Fruit fly (Drosophila melanogaster) whole organism, embryonic: ENCODE measurements around the gene CG46463.

Experiments
- Aef1 ChIP-seq: fragments of 200-800 bp; sonication (Bioruptor generic); IDR thresholded peaks from 3 replicates; pipeline ENCODE4 v1.3.6; 2022; ENCODE audit warnings: missing biosample characterization, missing genetic modification characterization
- Awh ChIP-seq: fragments of 200-800 bp; sonication (Bioruptor generic); IDR thresholded peaks from 2 replicates; pipeline ENCODE4, ENCODE4 v1.3.6; 2022; ENCODE audit warnings: missing biosample characterization, missing genetic modification characterization
- CG1024 ChIP-seq: fragments of 200-800 bp; sonication (Bioruptor generic); IDR thresholded peaks from 2 replicates; pipeline ENCODE4 v1.3.6; 2022; ENCODE audit warnings: missing biosample characterization, missing genetic modification characterization
- CG10267 ChIP-seq: fragments of 200-800 bp; sonication (Bioruptor generic); optimal IDR thresholded peaks from 2 replicates; lab custom pipeline; 2018; ENCODE audit warnings: missing biosample characterization, mild to moderate bottlenecking, missing genetic modification characterization, moderate library complexity
- CG10543 ChIP-seq: fragments of 200-800 bp; sonication (Bioruptor generic); optimal IDR thresholded peaks from 3 replicates; lab custom pipeline; 2017; ENCODE audit warnings: missing biosample characterization, mild to moderate bottlenecking, missing genetic modification characterization, moderate library complexity
- CG11695 ChIP-seq: fragments of 200-800 bp; sonication (Bioruptor generic); IDR thresholded peaks from 3 replicates; pipeline ENCODE4 v1.3.6; 2022; ENCODE audit warnings: missing biosample characterization, missing genetic modification characterization
- CG13624 ChIP-seq: fragments of 200-800 bp; sonication (Bioruptor generic); optimal IDR thresholded peaks from 2 replicates; lab custom pipeline; 2016; ENCODE audit warnings: missing biosample characterization, missing genetic modification characterization
- CG15479 ChIP-seq: fragments of 200-800 bp; sonication (Bioruptor generic); optimal IDR thresholded peaks from 3 replicates; lab custom pipeline; 2019; ENCODE audit warnings: missing biosample characterization, mild to moderate bottlenecking, missing genetic modification characterization, moderate library complexity
- CG1647 ChIP-seq: fragments of 200-800 bp; sonication (Bioruptor generic); optimal IDR thresholded peaks from 3 replicates; lab custom pipeline; 2016; ENCODE audit warnings: missing biosample characterization, missing genetic modification characterization
- CG1792 ChIP-seq: fragments of 200-800 bp; sonication (Bioruptor generic); optimal IDR thresholded peaks from 2 replicates; lab custom pipeline; 2016; ENCODE audit warnings: missing biosample characterization, missing genetic modification characterization
- CG18011 ChIP-seq: fragments of 200-800 bp; sonication (Bioruptor generic); optimal IDR thresholded peaks from 2 replicates; lab custom pipeline; 2017; ENCODE audit warnings: missing biosample characterization, missing genetic modification characterization, mild to moderate bottlenecking, moderate library complexity, missing genotype
- CG31224 ChIP-seq: fragments of 200-800 bp; sonication (Bioruptor generic); IDR thresholded peaks from 2 replicates; pipeline ENCODE4 v1.3.6; 2022; ENCODE audit warnings: missing biosample characterization, missing genetic modification characterization
- CG3847 ChIP-seq: fragments of 200-800 bp; sonication (Bioruptor generic); IDR thresholded peaks from 2 replicates; pipeline ENCODE4 v1.3.6; 2022; ENCODE audit warnings: missing biosample characterization, missing genetic modification characterization
- CG4617 ChIP-seq: fragments of 200-800 bp; sonication (Bioruptor generic); optimal IDR thresholded peaks from 3 replicates; lab custom pipeline; 2016; ENCODE audit warnings: missing biosample characterization, missing genetic modification characterization, borderline replicate concordance
- CG6254 ChIP-seq: fragments of 200-800 bp; sonication (Bioruptor generic); optimal IDR thresholded peaks from 3 replicates; lab custom pipeline; 2017; ENCODE audit warnings: mild to moderate bottlenecking, missing biosample characterization, missing genetic modification reagents, missing genetic modification characterization
- CoRest ChIP-seq: fragments of 200-800 bp; sonication (Bioruptor generic); optimal IDR thresholded peaks from 3 replicates; lab custom pipeline; 2018; ENCODE audit warnings: missing biosample characterization, mild to moderate bottlenecking, missing genetic modification characterization, moderate library complexity
- D19A ChIP-seq: fragments of 200-800 bp; optimal IDR thresholded peaks from 3 replicates; lab custom pipeline; 2019; ENCODE audit warnings: missing biosample characterization, mild to moderate bottlenecking, missing genetic modification characterization, moderate library complexity
- Dbx ChIP-seq: fragments of 200-800 bp; sonication (Bioruptor generic); IDR thresholded peaks from 3 replicates; pipeline ENCODE4 v1.3.6; 2022; ENCODE audit warnings: missing biosample characterization, missing genetic modification characterization
- Dfd ChIP-seq, 2 experiments: fragments of >200 bp; optimal IDR thresholded peaks; 2 replicates each; lab custom pipeline; 2017; ENCODE audit warnings: missing biosample characterization in 2 of 2, missing genetic modification characterization in 2 of 2
- Elba2 ChIP-seq: fragments of 200-800 bp; sonication (Bioruptor generic); optimal IDR thresholded peaks from 3 replicates; lab custom pipeline; 2016; ENCODE audit warnings: missing biosample characterization, missing genetic modification characterization
- Kr ChIP-seq: fragments of 200-800 bp; sonication (Bioruptor generic); optimal IDR thresholded peaks from 2 replicates; lab custom pipeline; 2017; ENCODE audit warnings: missing biosample characterization, mild to moderate bottlenecking, missing genetic modification characterization
- Lim3 ChIP-seq: fragments of 200-800 bp; sonication (Bioruptor generic); IDR thresholded peaks from 2 replicates; pipeline ENCODE4 v1.3.6; 2022; ENCODE audit warnings: missing biosample characterization, missing genetic modification characterization
- Med ChIP-seq: fragments of 200-800 bp; sonication (Bioruptor generic); peaks from one replicate; lab custom pipeline; 2016; ENCODE audit warnings: missing biosample characterization, missing genetic modification characterization, mild to moderate bottlenecking, inconsistent platforms, moderate library complexity
- Meics ChIP-seq: fragments of 200-800 bp; sonication (Bioruptor generic); optimal IDR thresholded peaks from 2 replicates; lab custom pipeline; 2017; ENCODE audit warnings: missing biosample characterization, mild to moderate bottlenecking, missing genetic modification characterization
- Myb ChIP-seq: fragments of 200-800 bp; sonication (Bioruptor generic); optimal IDR thresholded peaks from 2 replicates; lab custom pipeline; 2016; ENCODE audit warnings: missing biosample characterization, missing genetic modification characterization
- Oaz ChIP-seq: fragments of 200-800 bp; sonication (Bioruptor generic); IDR thresholded peaks from 2 replicates; pipeline ENCODE4 v1.3.6; 2022; ENCODE audit warnings: missing biosample characterization, missing genetic modification characterization
- Pdp1 ChIP-seq, 2 experiments: fragments of 200-800 bp; sonication (Bioruptor generic); optimal IDR thresholded peaks; 3 replicates each; lab custom pipeline; 2016; ENCODE audit warnings: missing biosample characterization in 2 of 2, missing genetic modification characterization in 2 of 2, mild to moderate bottlenecking in 1 of 2, moderate library complexity in 1 of 2
- Sry-δ ChIP-seq: fragments of 200-800 bp; sonication (Bioruptor generic); optimal IDR thresholded peaks from 2 replicates; lab custom pipeline; 2016; ENCODE audit warnings: missing biosample characterization, missing genetic modification characterization
- Vsx1 ChIP-seq: fragments of 200-800 bp; sonication (Bioruptor generic); optimal IDR thresholded peaks from 2 replicates; lab custom pipeline; 2017; ENCODE audit warnings: missing biosample characterization, mild to moderate bottlenecking, missing genetic modification characterization, missing genetic modification reagents
- al ChIP-seq: fragments of 200-800 bp; sonication (Bioruptor generic); IDR thresholded peaks from 2 replicates; pipeline ENCODE4 v1.3.6; 2022; ENCODE audit warnings: missing biosample characterization, missing genetic modification characterization
- ash1 ChIP-seq: fragments of 200-800 bp; sonication (Bioruptor generic); optimal IDR thresholded peaks from 2 replicates; lab custom pipeline; 2018; ENCODE audit warnings: missing biosample characterization, mild to moderate bottlenecking, missing genetic modification characterization
- crc ChIP-seq: fragments of 200-800 bp; sonication (Bioruptor generic); optimal IDR thresholded peaks from 2 replicates; lab custom pipeline; 2016; ENCODE audit warnings: missing biosample characterization, missing genetic modification characterization
- da ChIP-seq: fragments of 200-800 bp; sonication (Bioruptor generic); optimal IDR thresholded peaks from 2 replicates; lab custom pipeline; 2016; ENCODE audit warnings: missing biosample characterization, missing genetic modification characterization
- disco-r ChIP-seq: fragments of 200-800 bp; sonication (Bioruptor generic); optimal IDR thresholded peaks from 2 replicates; lab custom pipeline; 2016; ENCODE audit warnings: missing biosample characterization, missing genetic modification characterization
- gem ChIP-seq: fragments of 200-800 bp; sonication (Bioruptor generic); optimal IDR thresholded peaks from 2 replicates; lab custom pipeline; 2019; ENCODE audit warnings: missing biosample characterization, mild to moderate bottlenecking, missing genetic modification characterization, moderate library complexity
- gsb ChIP-seq: fragments of 200-800 bp; sonication (Bioruptor generic); IDR thresholded peaks from 2 replicates; pipeline ENCODE4 v1.3.6; 2022; ENCODE audit warnings: missing biosample characterization, missing genetic modification characterization
- hth ChIP-seq: fragments of >200 bp; optimal IDR thresholded peaks from 2 replicates; lab custom pipeline; 2017; ENCODE audit warnings: inconsistent platforms
- lola ChIP-seq, 3 experiments: fragments of >200 bp in 2 of 3; fragments of 200-800 bp in 1 of 3; sonication (Bioruptor generic) in 1 of 3; optimal IDR thresholded peaks; 2 replicates each; lab custom pipeline; 2017 to 2019; ENCODE audit warnings: missing biosample characterization in 3 of 3, missing genetic modification characterization in 3 of 3, mild to moderate bottlenecking in 1 of 3, moderate library complexity in 1 of 3
- oc ChIP-seq: fragments of 200-800 bp; sonication (Bioruptor generic); optimal IDR thresholded peaks from 2 replicates; lab custom pipeline; 2018; ENCODE audit warnings: missing biosample characterization, mild to moderate bottlenecking, missing genetic modification characterization, moderate library complexity
- prd ChIP-seq, 3 experiments: fragments of >200 bp in 2 of 3; fragments of 200-800 bp in 1 of 3; sonication (Bioruptor generic) in 1 of 3; optimal IDR thresholded peaks in 2 of 3; IDR thresholded peaks in 1 of 3; 2 replicates in 2 of 3; 3 replicates in 1 of 3; pipeline versions ENCODE4 v1.3.6 to Lab custom; 2017 to 2022; ENCODE audit warnings: missing biosample characterization in 1 of 3, missing genetic modification characterization in 1 of 3
- pum ChIP-seq: fragments of 200-800 bp; sonication (Bioruptor generic); optimal IDR thresholded peaks from 2 replicates; lab custom pipeline; 2016; ENCODE audit warnings: missing biosample characterization, missing genetic modification characterization
- ranshi ChIP-seq: fragments of 200-800 bp; sonication (Bioruptor generic); IDR thresholded peaks from 2 replicates; pipeline ENCODE4 v1.3.6; 2022; ENCODE audit warnings: missing biosample characterization, missing genetic modification characterization
- sens ChIP-seq: fragments of 200-800 bp; sonication (Bioruptor generic); peaks from one replicate; lab custom pipeline; 2016; ENCODE audit warnings: missing biosample characterization, missing genetic modification characterization
- sisA ChIP-seq: fragments of 200-800 bp; sonication (Bioruptor generic); IDR thresholded peaks from 2 replicates; pipeline ENCODE4 v1.3.6; 2022; ENCODE audit warnings: missing biosample characterization, missing genetic modification characterization
- slbo ChIP-seq: fragments of 200-800 bp; sonication (Bioruptor generic); IDR thresholded peaks from 2 replicates; pipeline ENCODE4 v1.3.6; 2022; ENCODE audit warnings: missing biosample characterization, missing genetic modification characterization
- sob ChIP-seq: fragments of 200-800 bp; sonication (Bioruptor generic); IDR thresholded peaks from 2 replicates; pipeline ENCODE4 v1.3.6; 2022; ENCODE audit warnings: missing biosample characterization, missing genetic modification characterization
- sr ChIP-seq: fragments of 200-800 bp; sonication (Bioruptor generic); IDR thresholded peaks from 3 replicates; pipeline ENCODE4 v1.3.6; 2022; ENCODE audit warnings: missing biosample characterization, missing genetic modification characterization
- vnd ChIP-seq: fragments of 200-800 bp; sonication (Bioruptor generic); IDR thresholded peaks from 3 replicates; pipeline ENCODE4 v1.3.6; 2022; ENCODE audit warnings: missing biosample characterization, missing genetic modification characterization; ENCODE audit not compliant: partially characterized antibody
- wdn ChIP-seq: fragments of 200-800 bp; sonication (Bioruptor generic); IDR thresholded peaks from 2 replicates; pipeline ENCODE4 v1.3.6; 2022; ENCODE audit warnings: missing biosample characterization, missing genetic modification characterization
- zfh1 ChIP-seq: fragments of 200-800 bp; sonication (Bioruptor generic); IDR thresholded peaks from 3 replicates; pipeline ENCODE4 v1.3.6; 2022; ENCODE audit warnings: missing biosample characterization, missing genetic modification characterization
- zfh2 ChIP-seq: fragments of 200-800 bp; sonication (Bioruptor generic); optimal IDR thresholded peaks from 2 replicates; lab custom pipeline; 2016; ENCODE audit warnings: missing biosample characterization, missing genetic modification characterization

CG46463 gene

dm6 chr3L:3472786-3473185 lies 11.7 kb downstream of the CG46463 start (continued):
- peak; percentile 57 for TF ChIP-seq CG13624 (GFP tag; lab: Kevin White, UChicago)
- TF ChIP-seq vnd (GFP tag; lab: Robert Waterston, UW) = no peak
- no peak for TF ChIP-seq prd (optimal IDR thresholded peaks at IDR 0.05; lab: Kevin White, UChicago)
- peak; percentile 44; the same call in 1 of the 3 replicates for TF ChIP-seq prd (GFP tag; IDR thresholded peaks at IDR 0.05; lab: Robert Waterston, UW)
- peak; percentile 35 for TF ChIP-seq CG1647 (GFP tag; lab: Kevin White, UChicago)
- peak; percentile 49; the same call in 2 of the 3 replicates for TF ChIP-seq Aef1 (GFP tag; lab: Robert Waterston, UW)
- TF ChIP-seq Pdp1 (GFP tag; optimal IDR thresholded peaks at IDR 0.05; lab: Kevin White, UChicago) = peak; percentile 54 to 69
- TF ChIP-seq Dfd (GFP tag; optimal IDR thresholded peaks at IDR 0.05; lab: Kevin White, UChicago) = no peak
- TF ChIP-seq CG6254 (GFP tag; lab: Kevin White, UChicago) = peak; percentile 42
- TF ChIP-seq CG10267 (tag; lab: Kevin White, UChicago) = peak; percentile 54
- peak; percentile 66; the same call in 2 of the 3 replicates for TF ChIP-seq Dbx (GFP tag; lab: Robert Waterston, UW)
- TF ChIP-seq CG15479 (GFP tag; lab: Kevin White, UChicago) = no peak
- TF ChIP-seq ash1 (GFP tag; lab: Kevin White, UChicago) = peak; percentile 12
- TF ChIP-seq hth (lab: Kevin White, UChicago) = no peak
- peak; percentile 79 for TF ChIP-seq gem (tag; lab: Kevin White, UChicago)
- TF ChIP-seq CG3847 (GFP tag; lab: Robert Waterston, UW) = peak; percentile 56
- TF ChIP-seq CoRest (tag; lab: Kevin White, UChicago) = peak; percentile 68
- TF ChIP-seq zfh2 (GFP tag; lab: Kevin White, UChicago) = peak; percentile 53
- peak; percentile 52 for TF ChIP-seq D19A (tag; lab: Kevin White, UChicago)
- peak; percentile 62 for TF ChIP-seq CG31224
- TF ChIP-seq Lim3 = no peak
- peak; percentile 77 for TF ChIP-seq slbo (GFP tag; lab: Robert Waterston, UW)
- peak; percentile 26 for TF ChIP-seq crc (GFP tag; lab: Kevin White, UChicago)
- peak; percentile 18; the same call in 1 of the 2 replicates for TF ChIP-seq al
- peak; percentile 51 for TF ChIP-seq Myb (GFP tag; lab: Kevin White, UChicago)
- TF ChIP-seq Med (GFP tag; lab: Kevin White, UChicago) = peak; percentile 96
- TF ChIP-seq Sry-δ (GFP tag; lab: Kevin White, UChicago) = no peak
- peak; percentile 34; the same call in 1 of the 2 replicates for TF ChIP-seq Oaz (GFP tag; lab: Robert Waterston, UW)
- peak; percentile 89 for TF ChIP-seq Meics
- peak; percentile 67 for TF ChIP-seq CG10543 (GFP tag; lab: Kevin White, UChicago)
- TF ChIP-seq sisA (GFP tag; lab: Robert Waterston, UW) = peak; percentile 39; the same call in 1 of the 2 replicates
- peak; percentile 57; the same call in 1 of the 2 replicates for TF ChIP-seq gsb
- TF ChIP-seq pum = no peak
- peak; percentile 87 for TF ChIP-seq sens
- peak in 1 of 3 experiments; percentile 2 for TF ChIP-seq lola (GFP tag; optimal IDR thresholded peaks at IDR 0.05; lab: Kevin White, UChicago)
- peak; percentile 74; the same call in 2 of the 3 replicates for TF ChIP-seq CG11695 (GFP tag; lab: Robert Waterston, UW)
- TF ChIP-seq sob = peak; percentile 71
- TF ChIP-seq sr (GFP tag; lab: Robert Waterston, UW) = no peak
- peak; percentile 85 for TF ChIP-seq wdn
- TF ChIP-seq oc (tag; lab: Kevin White, UChicago) = peak; percentile 51
- TF ChIP-seq CG4617 = no peak
- peak; percentile 82 for TF ChIP-seq ranshi (GFP tag; lab: Robert Waterston, UW)
- peak; percentile 58 for TF ChIP-seq CG18011 (GFP tag; lab: Kevin White, UChicago)
- no peak for TF ChIP-seq Kr (GFP tag; lab: Kevin White, UChicago)
- no peak for TF ChIP-seq da (GFP tag; lab: Kevin White, UChicago)
- 0 out of 2 replicates have a peak, but pooled peaks have one; percentile 45 for TF ChIP-seq CG1024 (GFP tag; lab: Robert Waterston, UW)
- no peak for TF ChIP-seq CG1792 (GFP tag; lab: Kevin White, UChicago)
- TF ChIP-seq zfh1 (GFP tag; lab: Robert Waterston, UW) = peak; percentile 36; the same call in 1 of the 3 replicates
- no peak for TF ChIP-seq Elba2
- TF ChIP-seq disco-r = no peak
- TF ChIP-seq Vsx1 (GFP tag; lab: Kevin White, UChicago) = no peak
- 0 out of 2 replicates have a peak, but pooled peaks have one; percentile 47 for TF ChIP-seq Awh (GFP tag; lab: Robert Waterston, UW)
